Worm (Caenorhabditis elegans): Measurements from ENCODE around the gene C45B2.3.

Gene C45B2.3

ce11 chrX:6115502-6115901 is 32.7 kb downstream of the C45B2.3 start, which contains the start of gene C15H9.3:
TSS of gene C15H9.3 (plus strand) at chrX:6115802.
- TF ChIP-seq ama-1 (optimal IDR thresholded peaks at IDR 0.05) (no peak), ZK546.5 (tag; optimal IDR thresholded peaks at IDR 0.05) (no peak), nhr-129 (tag; optimal IDR thresholded peaks at IDR 0.05) (no peak), nhr-25 (tag; optimal IDR thresholded peaks at IDR 0.05) (no peak), zag-1 (tag; optimal IDR thresholded peaks at IDR 0.05) (no peak), elt-3 (tag; optimal IDR thresholded peaks at IDR 0.05) (no peak), mab-5 (tag; optimal IDR thresholded peaks at IDR 0.05) (no peak), peb-1 (tag; optimal IDR thresholded peaks at IDR 0.05) (no peak), gmeb-1 (tag; optimal IDR thresholded peaks at IDR 0.05) (no peak), crh-2 (tag; optimal IDR thresholded peaks at IDR 0.05) (no peak), blmp-1 (tag; optimal IDR thresholded peaks at IDR 0.05; ENCODE audit: insufficient read depth) (no peak), lsy-2 (tag; optimal IDR thresholded peaks at IDR 0.05) (no peak), nhr-10 (tag; optimal IDR thresholded peaks at IDR 0.05) (no peak), skn-1 (tag; optimal IDR thresholded peaks at IDR 0.05) (no peak), F13H6.1 (tag; optimal IDR thresholded peaks at IDR 0.05) (no peak), nhr-237 (tag; optimal IDR thresholded peaks at IDR 0.05) (no peak), mbf-1 (tag; optimal IDR thresholded peaks at IDR 0.05) (no peak), egl-27 (tag; optimal IDR thresholded peaks at IDR 0.05) (no peak)

ce11 chrX:6118086-6118825 is 35.5 kb downstream of the C45B2.3 start, which contains the start of gene C15H9.2:
TSS of gene C15H9.2 (plus strand) at chrX:6118526.
- TF ChIP-seq sma-9 (GFP tag; optimal IDR thresholded peaks at IDR 0.05) (peak; percentile 42), sma-9 (tag; optimal IDR thresholded peaks at IDR 0.05) (no peak), fos-1 (tag; optimal IDR thresholded peaks at IDR 0.05) (peak; percentile 64), Y55F3AM.14 (GFP tag; optimal IDR thresholded peaks at IDR 0.05) (no peak), zag-1 (tag; optimal IDR thresholded peaks at IDR 0.05) (no peak), lin-13 (GFP tag; optimal IDR thresholded peaks at IDR 0.05) (no peak), ceh-82 (tag; optimal IDR thresholded peaks at IDR 0.05) (no peak), unc-55 (GFP tag; optimal IDR thresholded peaks at IDR 0.05) (peak; percentile 50), ztf-4 (tag; optimal IDR thresholded peaks at IDR 0.05) (no peak), C34F6.9 (tag; optimal IDR thresholded peaks at IDR 0.05) (no peak)

DNA sequence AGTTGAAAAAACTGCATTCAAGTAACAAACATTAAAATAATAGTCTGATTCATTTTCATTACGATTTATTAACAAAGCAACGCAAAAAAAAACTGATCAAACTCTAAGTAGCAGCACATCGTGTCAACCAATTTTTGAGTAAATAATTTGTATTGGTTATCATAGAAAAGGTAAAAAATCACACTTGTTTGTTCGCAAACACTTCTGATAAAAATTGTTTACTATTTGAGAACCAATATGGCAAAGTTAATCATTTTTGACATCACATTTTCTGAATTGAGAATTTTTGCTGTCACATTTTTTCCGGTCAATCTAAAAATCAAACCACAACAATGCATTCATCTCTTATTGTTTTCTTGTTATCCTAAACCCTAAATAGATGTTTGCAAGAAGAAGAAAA is 38.5 kb downstream of the C45B2.3 start:
- no peak for TF ChIP-seq lin-13 (GFP tag; optimal IDR thresholded peaks at IDR 0.05)
- no peak for TF ChIP-seq nhr-10 (tag; optimal IDR thresholded peaks at IDR 0.05)
- no peak for TF ChIP-seq nhr-6 (tag; optimal IDR thresholded peaks at IDR 0.05)
- no peak for TF ChIP-seq nhr-23 (tag; optimal IDR thresholded peaks at IDR 0.05)

- TF ChIP-seq sma-9 (GFP tag; optimal IDR thresholded peaks at IDR 0.05) = peak; percentile 12
- no peak for TF ChIP-seq sma-9 (tag; optimal IDR thresholded peaks at IDR 0.05)
- TF ChIP-seq C34F6.9 (tag; optimal IDR thresholded peaks at IDR 0.05) = peak; percentile 42
- no peak for TF ChIP-seq ztf-11 (tag; optimal IDR thresholded peaks at IDR 0.05)
- TF ChIP-seq nhr-129 (tag; optimal IDR thresholded peaks at IDR 0.05) = peak; percentile 7
- TF ChIP-seq ztf-4 (tag; optimal IDR thresholded peaks at IDR 0.05) = no peak
- no peak for TF ChIP-seq nhr-77 (tag; optimal IDR thresholded peaks at IDR 0.05)
- TF ChIP-seq alr-1 (tag; optimal IDR thresholded peaks at IDR 0.05) = no peak
- no peak for TF ChIP-seq aly-2 (tag; optimal IDR thresholded peaks at IDR 0.05)
- TF ChIP-seq peb-1 (tag; optimal IDR thresholded peaks at IDR 0.05) = no peak
These were observed 39.3 kb downstream of the C45B2.3 start, which contains the start of gene nnt-1 for ce11 chrX:6122026-6122425. TSS of gene nnt-1 (plus strand) at chrX:6122311.

ce11 chrX:6128225-6128686 is 45.5 kb downstream of the C45B2.3 start, which contains the start of gene C15H9.9:
TSS of gene C15H9.9 (minus strand) at chrX:6128275.
- no peak for TF ChIP-seq peb-1 (tag; optimal IDR thresholded peaks at IDR 0.05)
- no peak for TF ChIP-seq ZK546.5 (tag; optimal IDR thresholded peaks at IDR 0.05)
- TF ChIP-seq gmeb-1 (tag; optimal IDR thresholded peaks at IDR 0.05) = no peak
- TF ChIP-seq elt-3 (tag; optimal IDR thresholded peaks at IDR 0.05) = no peak
- no peak for TF ChIP-seq ceh-16 (tag; optimal IDR thresholded peaks at IDR 0.05)
- TF ChIP-seq blmp-1 (tag; optimal IDR thresholded peaks at IDR 0.05; ENCODE audit: insufficient read depth) = no peak
- no peak for TF ChIP-seq snpc-4 (tag; optimal IDR thresholded peaks at IDR 0.05)
- no peak for TF ChIP-seq unc-39 (tag; optimal IDR thresholded peaks at IDR 0.05)
- no peak for TF ChIP-seq zag-1 (tag; optimal IDR thresholded peaks at IDR 0.05)
- TF ChIP-seq lin-13 (GFP tag; optimal IDR thresholded peaks at IDR 0.05) = no peak
- no peak for TF ChIP-seq nhr-25 (tag; optimal IDR thresholded peaks at IDR 0.05)
- no peak for TF ChIP-seq ztf-11 (tag; optimal IDR thresholded peaks at IDR 0.05)
- no peak for TF ChIP-seq mdl-1 (tag; optimal IDR thresholded peaks at IDR 0.05)
- TF ChIP-seq mbf-1 (tag; optimal IDR thresholded peaks at IDR 0.05) = no peak
- peak; percentile 58 for TF ChIP-seq nhr-129 (tag; optimal IDR thresholded peaks at IDR 0.05)
- no peak for TF ChIP-seq R02D3.7 (tag; optimal IDR thresholded peaks at IDR 0.05)
- peak; percentile 17 for TF ChIP-seq sem-4 (tag; optimal IDR thresholded peaks at IDR 0.05)
- no peak for TF ChIP-seq nhr-21 (tag; optimal IDR thresholded peaks at IDR 0.05)
- TF ChIP-seq alr-1 (tag; optimal IDR thresholded peaks at IDR 0.05) = no peak
- TF ChIP-seq nhr-77 (tag; optimal IDR thresholded peaks at IDR 0.05) = no peak
- peak; percentile 25 for TF ChIP-seq F13H6.1 (tag; optimal IDR thresholded peaks at IDR 0.05)
- TF ChIP-seq nhr-11 (tag; optimal IDR thresholded peaks at IDR 0.05) = no peak
- peak in 1 of 2 experiments; percentile 29 for TF ChIP-seq lsy-2 (tag; optimal IDR thresholded peaks at IDR 0.05)
- TF ChIP-seq dmd-4 (tag; optimal IDR thresholded peaks at IDR 0.05) = no peak
- TF ChIP-seq Y55F3AM.14 (GFP tag; optimal IDR thresholded peaks at IDR 0.05) = no peak
- TF ChIP-seq aly-2 (tag; optimal IDR thresholded peaks at IDR 0.05) = no peak
- TF ChIP-seq sma-9 (GFP tag; optimal IDR thresholded peaks at IDR 0.05) = peak; percentile 24
- no peak for TF ChIP-seq sma-9 (tag; optimal IDR thresholded peaks at IDR 0.05)
- peak; percentile 22 for TF ChIP-seq unc-55 (GFP tag; optimal IDR thresholded peaks at IDR 0.05)

Measured in whole organism, L2 larva.